Worm (Caenorhabditis elegans) whole organism, early embryonic: Measurements from ENCODE around the gene acp-1.

ENCODE experiments used
- B0310.2 ChIP-seq: sonication (generic microtip); optimal IDR thresholded peaks from 2 replicates; lab custom pipeline; 2016; ENCODE audit warnings: mild to moderate bottlenecking, missing genetic modification characterization, missing compliant biosample characterization
- F13C5.2 ChIP-seq: sonication (generic microtip); optimal IDR thresholded peaks from 2 replicates; lab custom pipeline; 2017; ENCODE audit warnings: mild to moderate bottlenecking, missing genetic modification characterization, inconsistent platforms, missing compliant biosample characterization
- aly-1 ChIP-seq: sonication (generic microtip); optimal IDR thresholded peaks from 2 replicates; lab custom pipeline; 2016; ENCODE audit warnings: missing genetic modification characterization, missing compliant biosample characterization
- ama-1 ChIP-seq: fragments of 150-350 bp; optimal IDR thresholded peaks from 2 replicates; lab custom pipeline; 2014
- ceh-13 ChIP-seq: fragments of 200-800 bp; sonication (Bioruptor generic); optimal IDR thresholded peaks from 2 replicates; lab custom pipeline; 2018; ENCODE audit warnings: mild to moderate bottlenecking, missing genetic modification characterization, missing compliant biosample characterization
- ceh-36 ChIP-seq: sonication (generic microtip); optimal IDR thresholded peaks from 2 replicates; lab custom pipeline; 2016; ENCODE audit warnings: missing genetic modification characterization, inconsistent platforms, missing compliant biosample characterization
- ets-7 ChIP-seq: sonication (generic microtip); optimal IDR thresholded peaks from 2 replicates; lab custom pipeline; 2016; ENCODE audit warnings: missing genotype, missing genetic modification characterization, missing compliant biosample characterization
- flt-1 ChIP-seq: fragments of 200-800 bp; sonication (Bioruptor generic); IDR thresholded peaks from 2 replicates; pipeline ENCODE4 v1.3.6; 2022; ENCODE audit warnings: missing genetic modification characterization, missing compliant biosample characterization
- hmbx-1 ChIP-seq: sonication (generic microtip); optimal IDR thresholded peaks from 2 replicates; lab custom pipeline; 2016; ENCODE audit warnings: mild to moderate bottlenecking, missing genetic modification characterization, missing compliant biosample characterization
- hmg-4 ChIP-seq: fragments of 200-800 bp; sonication (Bioruptor generic); optimal IDR thresholded peaks from 2 replicates; lab custom pipeline; 2018; ENCODE audit warnings: mild to moderate bottlenecking, missing genetic modification characterization, missing compliant biosample characterization
- hnd-1 ChIP-seq: sonication (generic microtip); optimal IDR thresholded peaks from 2 replicates; lab custom pipeline; 2016; ENCODE audit warnings: missing genetic modification characterization, missing compliant biosample characterization
- pes-1 ChIP-seq: fragments of 200-800 bp; sonication (Bioruptor generic); IDR thresholded peaks from 2 replicates; pipeline ENCODE4 v1.3.6; 2022; ENCODE audit warnings: missing genetic modification reagents, missing genetic modification characterization, missing compliant biosample characterization
- scrt-1 ChIP-seq: fragments of 200-800 bp; sonication (Bioruptor generic); IDR thresholded peaks from 2 replicates; pipeline ENCODE4 v1.3.6; 2022; ENCODE audit warnings: missing genetic modification characterization, missing compliant biosample characterization
- sea-1 ChIP-seq: fragments of 200-800 bp; sonication (Bioruptor generic); conservative IDR thresholded peaks from 2 replicates; pipeline ENCODE4 v1.3.6; 2022; ENCODE audit warnings: missing genetic modification characterization, missing compliant biosample characterization
- tbx-11 ChIP-seq: fragments of 200-800 bp; sonication (Bioruptor generic); IDR thresholded peaks from 2 replicates; pipeline ENCODE4 v1.3.6; 2022; ENCODE audit warnings: missing genetic modification characterization, missing compliant biosample characterization
- tbx-37 ChIP-seq: fragments of 200-800 bp; sonication (Bioruptor generic); conservative IDR thresholded peaks from 2 replicates; pipeline ENCODE4 v1.3.6; 2022; ENCODE audit warnings: missing genetic modification reagents, missing genetic modification characterization, missing compliant biosample characterization
- tra-4 ChIP-seq: sonication (generic microtip); optimal IDR thresholded peaks from 2 replicates; lab custom pipeline; 2017; ENCODE audit warnings: missing genetic modification characterization, missing compliant biosample characterization

acp-1 gene

DNA sequence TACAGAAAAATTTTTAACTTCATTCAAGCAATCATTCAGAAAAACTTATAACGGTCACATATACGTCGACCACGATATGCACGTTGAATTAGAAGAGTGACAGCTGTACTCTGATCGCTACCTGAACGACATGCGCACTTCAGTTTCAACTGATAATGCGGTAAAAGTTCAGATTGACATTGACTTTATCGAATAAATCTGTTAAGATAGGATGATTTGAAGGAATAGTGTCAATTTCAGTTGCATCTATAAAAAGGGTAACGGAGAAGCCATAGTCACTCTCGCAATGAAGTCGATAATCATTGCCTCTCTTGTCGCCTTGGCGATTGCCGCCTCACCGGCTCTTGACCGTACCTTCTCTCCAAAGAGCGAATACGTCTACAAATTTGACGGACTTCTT lies 17.9 kb upstream of the acp-1 start, which contains the start of gene vit-5:
vit-5 (plus strand) TSS at position 277 of the 400 bp plus-strand sequence.
- no peak for TF ChIP-seq hmbx-1 (tag; lab: Kevin White, UChicago)
- TF ChIP-seq flt-1 (GFP tag; lab: Robert Waterston, UW), result no peak
- no peak for TF ChIP-seq ama-1
- no peak for TF ChIP-seq F13C5.2 (tag; lab: Kevin White, UChicago)
- TF ChIP-seq ets-7 (tag; lab: Kevin White, UChicago), result no peak
- TF ChIP-seq aly-1, result no peak
- TF ChIP-seq sea-1, result no peak
- TF ChIP-seq scrt-1 (GFP tag; lab: Robert Waterston, UW), result no peak
- TF ChIP-seq ceh-13 (GFP tag; lab: Kevin White, UChicago), result no peak
- TF ChIP-seq tra-4 (tag; lab: Kevin White, UChicago), result no peak
- TF ChIP-seq hnd-1 (tag; lab: Kevin White, UChicago), result no peak
- TF ChIP-seq pes-1 (GFP tag; lab: Robert Waterston, UW), result no peak
- TF ChIP-seq B0310.2 (tag; lab: Kevin White, UChicago), result no peak
- TF ChIP-seq hmg-4 (GFP tag; lab: Kevin White, UChicago), result no peak

DNA sequence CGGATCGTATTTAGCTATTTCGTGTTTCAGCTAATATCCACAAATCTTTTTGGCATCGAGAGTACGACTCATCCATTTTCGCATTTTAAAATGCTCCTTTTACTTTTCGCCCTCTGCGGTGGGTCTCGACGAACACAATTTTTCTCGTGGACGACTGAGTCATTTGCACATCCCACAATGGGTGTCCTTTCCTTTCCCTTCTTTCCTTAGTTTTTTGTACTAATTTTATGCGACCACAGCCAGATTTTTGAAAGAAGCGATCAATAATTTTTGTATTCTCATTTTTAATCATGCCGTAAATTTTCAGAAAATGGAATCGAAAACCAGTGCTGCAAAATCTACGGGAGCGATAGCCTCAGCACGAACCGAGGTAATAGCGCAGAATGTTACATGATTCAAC lies 16.4 kb upstream of the acp-1 start, which contains the start of gene C04F6.9:
C04F6.9 (plus strand) TSS at position 301 of the 400 bp plus-strand sequence.
- no peak for TF ChIP-seq tbx-11 (GFP tag; lab: Robert Waterston, UW)
- no peak for TF ChIP-seq ama-1
- TF ChIP-seq hnd-1 (tag; lab: Kevin White, UChicago), result no peak

DNA sequence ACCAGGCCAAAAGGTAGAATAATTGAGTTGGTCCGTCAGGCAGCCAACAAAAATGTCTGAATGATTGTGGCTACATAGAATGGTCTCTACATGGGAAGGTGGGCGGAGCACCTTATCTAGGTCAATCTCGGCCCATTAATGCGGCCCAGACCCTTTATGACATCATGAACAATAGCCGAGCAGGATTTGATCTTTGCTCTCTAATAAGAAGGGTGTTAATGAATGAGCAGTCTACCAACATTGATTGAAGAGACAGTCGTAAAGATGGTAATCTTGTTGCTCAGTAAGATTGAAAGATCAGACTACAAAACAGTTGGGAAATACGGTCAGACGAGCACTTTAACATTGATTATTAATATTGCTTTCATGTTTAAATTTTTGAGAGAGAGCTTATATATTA lies 15.1 kb upstream of the acp-1 start:
- TF ChIP-seq sea-1, result no peak
- no peak for TF ChIP-seq ama-1
- no peak for TF ChIP-seq aly-1
- TF ChIP-seq flt-1 (GFP tag; lab: Robert Waterston, UW), result no peak
- TF ChIP-seq ets-7 (tag; lab: Kevin White, UChicago), result no peak
- TF ChIP-seq pes-1 (GFP tag; lab: Robert Waterston, UW), result no peak
- no peak for TF ChIP-seq tbx-11 (GFP tag; lab: Robert Waterston, UW)

DNA sequence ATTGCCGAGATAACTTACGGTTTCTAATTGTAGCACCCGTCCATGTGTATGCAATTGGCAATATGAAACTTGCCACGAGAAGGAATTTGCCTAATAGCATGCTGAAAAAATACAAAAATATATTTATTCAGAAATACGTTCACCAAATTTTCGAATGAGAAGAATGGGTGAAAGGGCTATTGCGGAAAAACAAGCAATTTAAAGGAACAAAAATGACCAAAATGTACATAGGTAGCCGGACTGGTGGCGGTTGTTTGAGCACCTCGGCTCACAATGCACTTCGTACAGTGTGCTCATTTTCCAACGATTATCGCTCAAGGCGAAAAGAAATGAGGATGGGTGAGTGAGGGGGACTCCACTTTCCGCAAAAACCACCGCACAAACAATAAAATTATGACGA lies 14.7 kb upstream of the acp-1 start, which contains the start of gene cht-1:
cht-1 (minus strand) TSS at position 101 of the 400 bp plus-strand sequence.
- TF ChIP-seq ama-1 (no peak), hnd-1 (tag; lab: Kevin White, UChicago) (no peak), hmbx-1 (tag; lab: Kevin White, UChicago) (no peak), hmg-4 (GFP tag; lab: Kevin White, UChicago) (no peak), ets-7 (tag; lab: Kevin White, UChicago) (no peak), tbx-11 (GFP tag; lab: Robert Waterston, UW) (no peak), pes-1 (GFP tag; lab: Robert Waterston, UW) (no peak), F13C5.2 (tag; lab: Kevin White, UChicago) (no peak), flt-1 (GFP tag; lab: Robert Waterston, UW) (no peak), B0310.2 (tag; lab: Kevin White, UChicago) (no peak), sea-1 (no peak), ceh-13 (GFP tag; lab: Kevin White, UChicago) (no peak), tbx-37 (no peak), ceh-36 (tag; lab: Kevin White, UChicago) (no peak)

DNA sequence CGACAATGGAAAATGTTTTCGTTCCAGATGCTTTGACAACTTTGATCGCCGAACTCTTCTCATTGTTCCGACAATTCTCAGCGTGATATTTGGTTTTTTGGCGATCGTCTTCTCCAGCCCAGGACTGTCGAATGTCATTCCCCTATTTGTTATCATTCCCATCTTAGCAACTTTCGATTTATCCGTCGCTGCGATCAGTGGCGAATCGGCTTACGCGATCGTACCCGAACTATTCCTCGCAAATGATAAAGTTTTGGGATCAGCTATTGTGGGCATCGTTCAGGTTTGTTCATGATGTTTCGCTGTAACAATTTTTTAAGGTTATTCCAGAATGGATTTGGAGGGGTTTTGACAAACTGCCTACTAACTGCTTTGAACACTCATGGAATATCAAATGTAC lies 11.5 kb upstream of the acp-1 start:
- no peak for TF ChIP-seq flt-1 (GFP tag; lab: Robert Waterston, UW)
- no peak for TF ChIP-seq tbx-11 (GFP tag; lab: Robert Waterston, UW)
- no peak for TF ChIP-seq F13C5.2 (tag; lab: Kevin White, UChicago)
- TF ChIP-seq sea-1, result no peak
- TF ChIP-seq tra-4 (tag; lab: Kevin White, UChicago), result no peak
- no peak for TF ChIP-seq B0310.2 (tag; lab: Kevin White, UChicago)
- no peak for TF ChIP-seq aly-1
- no peak for TF ChIP-seq tbx-37
- TF ChIP-seq scrt-1 (GFP tag; lab: Robert Waterston, UW), result no peak
- TF ChIP-seq hmg-4 (GFP tag; lab: Kevin White, UChicago), result no peak
- TF ChIP-seq pes-1 (GFP tag; lab: Robert Waterston, UW), result no peak
- TF ChIP-seq ets-7 (tag; lab: Kevin White, UChicago), result no peak
- no peak for TF ChIP-seq hnd-1 (tag; lab: Kevin White, UChicago)
- no peak for TF ChIP-seq ceh-36 (tag; lab: Kevin White, UChicago)
- no peak for TF ChIP-seq ama-1
- no peak for TF ChIP-seq ceh-13 (GFP tag; lab: Kevin White, UChicago)
- no peak for TF ChIP-seq hmbx-1 (tag; lab: Kevin White, UChicago)

- TF ChIP-seq hmg-4 (GFP tag; lab: Kevin White, UChicago) (no peak), tra-4 (tag; lab: Kevin White, UChicago) (no peak), flt-1 (GFP tag; lab: Robert Waterston, UW) (no peak), B0310.2 (tag; lab: Kevin White, UChicago) (no peak), ets-7 (tag; lab: Kevin White, UChicago) (no peak), ceh-36 (tag; lab: Kevin White, UChicago) (no peak), ama-1 (no peak), tbx-11 (GFP tag; lab: Robert Waterston, UW) (no peak), F13C5.2 (tag; lab: Kevin White, UChicago) (no peak), hnd-1 (tag; lab: Kevin White, UChicago) (no peak), hmbx-1 (tag; lab: Kevin White, UChicago) (no peak), tbx-37 (no peak), pes-1 (GFP tag; lab: Robert Waterston, UW) (no peak)
Observed at ce11 chrX:3393562-3393961, 8.3 kb upstream of the acp-1 start, which contains the start of gene slcf-2. TSS of gene slcf-2 (plus strand) at chrX:3393862.

DNA sequence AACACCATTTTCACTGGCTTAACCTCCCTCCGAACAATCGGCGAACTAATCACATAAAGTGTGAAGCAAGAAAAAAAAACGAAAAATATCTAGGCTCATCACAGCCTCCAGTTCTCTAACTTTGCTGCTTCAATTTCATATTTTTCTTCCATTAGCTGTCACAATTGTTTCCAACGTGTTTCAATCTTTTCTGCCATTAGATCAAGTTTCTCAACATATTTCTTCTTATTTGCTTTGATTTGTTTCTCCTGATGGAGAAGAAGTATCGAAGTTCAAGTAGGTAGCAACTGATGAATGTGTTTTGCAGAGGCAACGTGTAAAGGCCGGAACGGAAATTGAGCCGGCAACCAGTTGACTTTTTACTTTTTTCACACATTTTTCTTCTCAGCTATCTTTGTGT lies 5.1 kb downstream of the acp-1 start, which contains the start of gene ZK563.7:
ZK563.7 (plus strand) TSS at position 301 of the 400 bp plus-strand sequence.
- TF ChIP-seq ceh-36 (tag; lab: Kevin White, UChicago) (no peak), aly-1 (no peak), ceh-13 (GFP tag; lab: Kevin White, UChicago) (no peak), tbx-37 (no peak), B0310.2 (tag; lab: Kevin White, UChicago) (no peak), tra-4 (tag; lab: Kevin White, UChicago) (no peak), hmg-4 (GFP tag; lab: Kevin White, UChicago) (no peak), flt-1 (GFP tag; lab: Robert Waterston, UW) (no peak), hmbx-1 (tag; lab: Kevin White, UChicago) (no peak), ets-7 (tag; lab: Kevin White, UChicago) (no peak), pes-1 (GFP tag; lab: Robert Waterston, UW) (no peak), F13C5.2 (tag; lab: Kevin White, UChicago) (no peak), scrt-1 (GFP tag; lab: Robert Waterston, UW) (no peak), ama-1 (no peak), tbx-11 (GFP tag; lab: Robert Waterston, UW) (no peak), sea-1 (no peak), hnd-1 (tag; lab: Kevin White, UChicago) (no peak)
